Fruit fly (Drosophila melanogaster) whole organism, embryonic: Measurements from ENCODE around the gene ftz-f1.

Experiments
- ATbp ChIP-seq: fragments of 200-800 bp; sonication (Bioruptor generic); optimal IDR thresholded peaks from 2 replicates; lab custom pipeline; 2017; ENCODE audit warnings: missing biosample characterization, mild to moderate bottlenecking, missing genetic modification characterization, missing genetic modification reagents
- Asciz ChIP-seq: fragments of 200-800 bp; sonication (Bioruptor generic); optimal IDR thresholded peaks from 2 replicates; lab custom pipeline; 2017; ENCODE audit warnings: missing biosample characterization, mild to moderate bottlenecking, missing genetic modification characterization, missing genetic modification reagents
- Atf-2 ChIP-seq: fragments of 200-800 bp; sonication (Bioruptor generic); optimal IDR thresholded peaks from 2 replicates; lab custom pipeline; 2016; ENCODE audit warnings: missing biosample characterization, missing genetic modification characterization
- Awh ChIP-seq: fragments of 200-800 bp; sonication (Bioruptor generic); IDR thresholded peaks from 2 replicates; pipeline ENCODE4, ENCODE4 v1.3.6; 2022; ENCODE audit warnings: missing biosample characterization, missing genetic modification characterization
- B-H2 ChIP-seq: fragments of 200-800 bp; sonication (Bioruptor generic); optimal IDR thresholded peaks from 2 replicates; lab custom pipeline; 2018; ENCODE audit warnings: missing biosample characterization, mild to moderate bottlenecking, missing genetic modification characterization
- BtbVII ChIP-seq: fragments of 200-800 bp; sonication (Bioruptor generic); optimal IDR thresholded peaks from 3 replicates; lab custom pipeline; 2017; ENCODE audit warnings: missing biosample characterization, mild to moderate bottlenecking, missing genetic modification characterization
- CG11456 ChIP-seq: fragments of 200-800 bp; sonication (Bioruptor generic); IDR thresholded peaks from 3 replicates; pipeline ENCODE4 v1.3.6; 2022; ENCODE audit warnings: missing biosample characterization, missing genetic modification characterization
- CG11560 ChIP-seq: fragments of 200-800 bp; sonication (Bioruptor generic); IDR thresholded peaks from 3 replicates; pipeline ENCODE4 v1.3.6; 2022; ENCODE audit warnings: missing biosample characterization, missing genetic modification characterization
- CG11723 ChIP-seq: fragments of 200-800 bp; sonication (Bioruptor generic); optimal IDR thresholded peaks from 2 replicates; lab custom pipeline; 2017; ENCODE audit warnings: missing biosample characterization, mild to moderate bottlenecking, missing genetic modification characterization
- CG12071 ChIP-seq: fragments of 200-800 bp; sonication (Bioruptor generic); optimal IDR thresholded peaks from 3 replicates; lab custom pipeline; 2018; ENCODE audit warnings: missing biosample characterization, mild to moderate bottlenecking, missing genetic modification characterization
- CG13775 ChIP-seq: fragments of 200-800 bp; sonication (Bioruptor generic); optimal IDR thresholded peaks from 3 replicates; lab custom pipeline; 2017; ENCODE audit warnings: missing biosample characterization, mild to moderate bottlenecking, missing genetic modification characterization
- CG13894 ChIP-seq: fragments of 200-800 bp; sonication (Bioruptor generic); optimal IDR thresholded peaks from 3 replicates; lab custom pipeline; 2018; ENCODE audit warnings: missing biosample characterization, mild to moderate bottlenecking, missing genetic modification characterization, moderate library complexity
- CG17359 ChIP-seq: fragments of 200-800 bp; sonication (Bioruptor generic); optimal IDR thresholded peaks from 3 replicates; lab custom pipeline; 2018; ENCODE audit warnings: missing biosample characterization, mild to moderate bottlenecking, missing genetic modification characterization, moderate library complexity
- CG17912 ChIP-seq: fragments of 200-800 bp; sonication (Bioruptor generic); optimal IDR thresholded peaks from 2 replicates; lab custom pipeline; 2018; ENCODE audit warnings: missing biosample characterization, mild to moderate bottlenecking, missing genetic modification characterization
- CG2120 ChIP-seq: fragments of 200-800 bp; sonication (Bioruptor generic); optimal IDR thresholded peaks from 3 replicates; lab custom pipeline; 2016; ENCODE audit warnings: missing biosample characterization, missing genetic modification characterization
- CG2875 ChIP-seq: fragments of 200-800 bp; sonication (Bioruptor generic); optimal IDR thresholded peaks from 2 replicates; lab custom pipeline; 2017; ENCODE audit warnings: missing biosample characterization, mild to moderate bottlenecking, missing genetic modification characterization, missing genetic modification reagents
- CG3163 ChIP-seq: fragments of 200-800 bp; sonication (Bioruptor generic); optimal IDR thresholded peaks from 3 replicates; lab custom pipeline; 2016; ENCODE audit warnings: missing biosample characterization, missing genetic modification characterization
- CG3281 ChIP-seq: fragments of 200-800 bp; sonication (Bioruptor generic); optimal IDR thresholded peaks from 3 replicates; lab custom pipeline; 2017; ENCODE audit warnings: missing biosample characterization, mild to moderate bottlenecking, missing genetic modification characterization
- CG4282 ChIP-seq: fragments of 200-800 bp; sonication (Bioruptor generic); optimal IDR thresholded peaks from 2 replicates; lab custom pipeline; 2016; ENCODE audit warnings: missing biosample characterization, missing genetic modification characterization
- CG7839 ChIP-seq: fragments of 200-800 bp; sonication (Bioruptor generic); optimal IDR thresholded peaks from 3 replicates; lab custom pipeline; 2018; ENCODE audit warnings: missing biosample characterization, mild to moderate bottlenecking, missing genetic modification characterization, moderate library complexity
- CG8478 ChIP-seq: fragments of >200 bp; optimal IDR thresholded peaks from 2 replicates; lab custom pipeline; 2018
- CG9932 ChIP-seq: fragments of 200-800 bp; sonication (Bioruptor generic); IDR thresholded peaks from 2 replicates; pipeline ENCODE4 v1.3.6; 2022; ENCODE audit warnings: missing biosample characterization, missing genetic modification characterization
- D19A ChIP-seq: fragments of 200-800 bp; optimal IDR thresholded peaks from 3 replicates; lab custom pipeline; 2019; ENCODE audit warnings: missing biosample characterization, mild to moderate bottlenecking, missing genetic modification characterization, moderate library complexity
- Dek ChIP-seq: fragments of 200-800 bp; sonication (Bioruptor generic); optimal IDR thresholded peaks from 3 replicates; lab custom pipeline; 2019; ENCODE audit warnings: missing biosample characterization, mild to moderate bottlenecking, missing genetic modification characterization, moderate library complexity
- Eip74EF ChIP-seq, 2 experiments: fragments of 200-800 bp in 1 of 2; fragments of >200 bp in 1 of 2; sonication (Bioruptor generic) in 1 of 2; optimal IDR thresholded peaks; 2 replicates each; lab custom pipeline; 2017 to 2019; ENCODE audit warnings: missing biosample characterization in 2 of 2, missing genetic modification characterization in 2 of 2, mild to moderate bottlenecking in 1 of 2, moderate library complexity in 1 of 2
- H15 ChIP-seq: fragments of 200-800 bp; sonication (Bioruptor generic); IDR thresholded peaks from 3 replicates; pipeline ENCODE4 v1.3.6; 2022; ENCODE audit warnings: missing biosample characterization, missing genetic modification characterization
- HHEX ChIP-seq: fragments of 200-800 bp; sonication (Bioruptor generic); optimal IDR thresholded peaks from 3 replicates; lab custom pipeline; 2017; ENCODE audit warnings: missing biosample characterization, mild to moderate bottlenecking, missing genetic modification characterization, missing genetic modification reagents
- Hmr ChIP-seq: fragments of 200-800 bp; sonication (Bioruptor generic); optimal IDR thresholded peaks from 3 replicates; lab custom pipeline; 2017; ENCODE audit warnings: mild to moderate bottlenecking, missing biosample characterization, missing genetic modification reagents, missing genetic modification characterization
- Hr51 ChIP-seq, 2 experiments: fragments of 200-800 bp; sonication (Bioruptor generic); optimal IDR thresholded peaks; 2 replicates in 1 of 2; 3 replicates in 1 of 2; lab custom pipeline; 2016 to 2018; ENCODE audit warnings: missing biosample characterization in 2 of 2, missing genetic modification characterization in 2 of 2, mild to moderate bottlenecking in 1 of 2, moderate library complexity in 1 of 2
- Kr ChIP-seq: fragments of 200-800 bp; sonication (Bioruptor generic); optimal IDR thresholded peaks from 2 replicates; lab custom pipeline; 2017; ENCODE audit warnings: missing biosample characterization, mild to moderate bottlenecking, missing genetic modification characterization
- MESR4 ChIP-seq: fragments of 200-800 bp; sonication (Bioruptor generic); optimal IDR thresholded peaks from 2 replicates; lab custom pipeline; 2018; ENCODE audit warnings: missing biosample characterization, mild to moderate bottlenecking, missing genetic modification characterization, moderate library complexity
- Nf-YA ChIP-seq: fragments of 200-800 bp; sonication (Bioruptor generic); IDR thresholded peaks from 2 replicates; pipeline ENCODE4 v1.3.6; 2022; ENCODE audit warnings: missing biosample characterization, missing genetic modification characterization
- Opbp ChIP-seq: fragments of 200-800 bp; sonication (Bioruptor generic); IDR thresholded peaks from 3 replicates; pipeline ENCODE4 v1.3.6; 2022; ENCODE audit warnings: missing biosample characterization, missing genetic modification characterization; ENCODE audit not compliant: partially characterized antibody
- Scr ChIP-seq: fragments of 200-800 bp; sonication (Bioruptor generic); IDR thresholded peaks from 2 replicates; pipeline ENCODE4 v1.3.6; 2022; ENCODE audit warnings: missing biosample characterization, missing genetic modification characterization; ENCODE audit not compliant: partially characterized antibody
- ap ChIP-seq: fragments of 200-800 bp; sonication (Bioruptor generic); IDR thresholded peaks from 2 replicates; pipeline ENCODE4 v1.3.6; 2022; ENCODE audit warnings: missing biosample characterization, missing genetic modification characterization
- ato ChIP-seq: fragments of 200-800 bp; sonication (Bioruptor generic); IDR thresholded peaks from 2 replicates; pipeline ENCODE4 v1.3.6; 2022; ENCODE audit warnings: missing biosample characterization, missing genetic modification characterization; ENCODE audit not compliant: partially characterized antibody
- bowl ChIP-seq: fragments of 200-800 bp; sonication (Bioruptor generic); IDR thresholded peaks from 2 replicates; pipeline ENCODE4 v1.3.6; 2022; ENCODE audit warnings: missing biosample characterization, missing genetic modification characterization
- dmrt99B ChIP-seq: fragments of 200-800 bp; sonication (Bioruptor generic); optimal IDR thresholded peaks from 2 replicates; lab custom pipeline; 2018; ENCODE audit warnings: missing biosample characterization, mild to moderate bottlenecking, missing genetic modification characterization, moderate library complexity
- fu2 ChIP-seq: fragments of 200-800 bp; sonication (Bioruptor generic); optimal IDR thresholded peaks from 2 replicates; lab custom pipeline; 2016; ENCODE audit warnings: missing biosample characterization, missing genetic modification characterization
- gcm2 ChIP-seq: fragments of 200-800 bp; sonication (Bioruptor generic); optimal IDR thresholded peaks from 2 replicates; lab custom pipeline; 2016; ENCODE audit warnings: missing biosample characterization, missing genetic modification characterization
- grau ChIP-seq: fragments of 200-800 bp; optimal IDR thresholded peaks from 3 replicates; lab custom pipeline; 2019; ENCODE audit warnings: missing biosample characterization, mild to moderate bottlenecking, missing genetic modification characterization, moderate library complexity
- hbn ChIP-seq: fragments of 200-800 bp; sonication (Bioruptor generic); IDR thresholded peaks from 2 replicates; pipeline ENCODE4 v1.3.6; 2022; ENCODE audit warnings: missing biosample characterization, missing genetic modification characterization; ENCODE audit not compliant: partially characterized antibody
- inv ChIP-seq: fragments of 200-800 bp; sonication (Bioruptor generic); IDR thresholded peaks from 2 replicates; pipeline ENCODE4 v1.3.6; 2022; ENCODE audit warnings: missing biosample characterization, missing genetic modification characterization; ENCODE audit not compliant: partially characterized antibody
- ken ChIP-seq: fragments of 200-800 bp; sonication (Bioruptor generic); IDR thresholded peaks from 3 replicates; pipeline ENCODE4 v1.3.6; 2022; ENCODE audit warnings: missing biosample characterization, missing genetic modification characterization
- lilli ChIP-seq: fragments of 200-800 bp; sonication (Bioruptor generic); optimal IDR thresholded peaks from 3 replicates; lab custom pipeline; 2016; ENCODE audit warnings: missing biosample characterization, missing genetic modification characterization
- org-1 ChIP-seq: fragments of 200-800 bp; sonication (Bioruptor generic); optimal IDR thresholded peaks from 2 replicates; lab custom pipeline; 2017; ENCODE audit warnings: missing biosample characterization, missing genetic modification characterization
- pfk ChIP-seq: fragments of 200-800 bp; sonication (Bioruptor generic); optimal IDR thresholded peaks from 2 replicates; lab custom pipeline; 2018; ENCODE audit warnings: missing biosample characterization, mild to moderate bottlenecking, missing genetic modification characterization, moderate library complexity
- sna ChIP-seq: fragments of 200-800 bp; sonication (Bioruptor generic); IDR thresholded peaks from 2 replicates; pipeline ENCODE4 v1.3.6; 2022; ENCODE audit warnings: missing biosample characterization, missing genetic modification characterization; ENCODE audit not compliant: partially characterized antibody
- sob ChIP-seq: fragments of 200-800 bp; sonication (Bioruptor generic); IDR thresholded peaks from 2 replicates; pipeline ENCODE4 v1.3.6; 2022; ENCODE audit warnings: missing biosample characterization, missing genetic modification characterization
- ttk ChIP-seq: fragments of 200-800 bp; sonication (Bioruptor generic); IDR thresholded peaks from 2 replicates; pipeline ENCODE4 v2.1.2; 2022; ENCODE audit warnings: missing biosample characterization, missing genetic modification characterization

The ftz-f1 gene

DNA sequence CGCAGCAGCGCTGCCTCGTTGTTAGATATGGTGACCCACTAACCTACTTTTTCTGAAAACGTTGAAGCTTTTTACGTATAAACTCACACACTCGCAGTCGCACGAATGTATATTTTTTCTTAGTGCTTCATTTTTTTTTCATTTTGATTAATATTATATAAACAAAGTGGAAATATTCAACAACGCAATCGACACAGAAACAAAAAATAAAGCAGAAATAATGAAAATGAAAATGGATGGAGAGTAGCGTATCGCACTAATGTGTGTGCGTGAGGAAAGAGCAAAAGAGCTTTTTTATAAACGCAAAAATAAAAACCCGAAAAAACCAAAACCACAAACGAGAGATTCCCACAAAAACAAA is 15.1 kb downstream of the ftz-f1 start (continued):
- TF ChIP-seq Scr (GFP tag; lab: Robert Waterston, UW) (no peak), CG11560 (tag; lab: Robert Waterston, UW) (no peak), org-1 (no peak), CG7839 (tag; lab: Kevin White, UChicago) (peak; percentile 25), CG11723 (GFP tag; lab: Kevin White, UChicago) (no peak), ATbp (GFP tag; lab: Kevin White, UChicago) (no peak), CG2120 (GFP tag; lab: Kevin White, UChicago) (peak; percentile 30), dmrt99B (tag; lab: Kevin White, UChicago) (peak; percentile 47), ken (GFP tag; lab: Robert Waterston, UW) (peak; percentile 58; the same call in 2 of the 3 replicates), D19A (tag; lab: Kevin White, UChicago) (no peak), MESR4 (GFP tag; lab: Kevin White, UChicago) (no peak), Opbp (no peak), Hmr (peak; percentile 29), CG17359 (tag; lab: Kevin White, UChicago) (peak; percentile 47), CG12071 (no peak), CG8478 (lab: Kevin White, UChicago) (no peak), Kr (no peak), Eip74EF (GFP tag; optimal IDR thresholded peaks at IDR 0.05; lab: Kevin White, UChicago) (peak in 1 of 2 experiments; percentile 13), Dek (tag; lab: Kevin White, UChicago) (peak; percentile 14), CG17912 (no peak), Nf-YA (GFP tag; lab: Robert Waterston, UW) (no peak), CG13894 (tag; lab: Kevin White, UChicago) (no peak), fu2 (GFP tag; lab: Kevin White, UChicago) (no peak), CG11456 (no peak), HHEX (GFP tag; lab: Kevin White, UChicago) (peak; percentile 7), ttk (GFP tag; lab: Robert Waterston, UW) (no peak), grau (tag; lab: Kevin White, UChicago) (peak; percentile 38), Atf-2 (GFP tag; lab: Kevin White, UChicago) (no peak), CG9932 (GFP tag; lab: Robert Waterston, UW) (peak; percentile 21; the same call in 1 of the 2 replicates), pfk (GFP tag; lab: Kevin White, UChicago) (no peak), B-H2 (GFP tag; lab: Kevin White, UChicago) (no peak), Hr51 (GFP tag; optimal IDR thresholded peaks at IDR 0.05; lab: Kevin White, UChicago) (peak; percentile 9 to 67), CG4282 (GFP tag; lab: Kevin White, UChicago) (no peak), Awh (GFP tag; lab: Robert Waterston, UW) (peak; percentile 39; the same call in 1 of the 2 replicates), sob (GFP tag; lab: Robert Waterston, UW) (0 out of 2 replicates have a peak, but pooled peaks have one; percentile 37), hbn (GFP tag; lab: Robert Waterston, UW) (no peak), sna (GFP tag; lab: Robert Waterston, UW) (peak; percentile 35; the same call in 1 of the 2 replicates), ap (GFP tag; lab: Robert Waterston, UW) (0 out of 2 replicates have a peak, but pooled peaks have one; percentile 12), gcm2 (GFP tag; lab: Kevin White, UChicago) (no peak), CG3281 (peak; percentile 24), ato (GFP tag; lab: Robert Waterston, UW) (no peak), CG3163 (no peak), BtbVII (GFP tag; lab: Kevin White, UChicago) (peak; percentile 12), H15 (GFP tag; lab: Robert Waterston, UW) (peak; percentile 48; the same call in 1 of the 3 replicates), CG2875 (GFP tag; lab: Kevin White, UChicago) (no peak), CG13775 (GFP tag; lab: Kevin White, UChicago) (no peak), inv (GFP tag; lab: Robert Waterston, UW) (no peak), Asciz (GFP tag; lab: Kevin White, UChicago) (peak; percentile 28), bowl (GFP tag; lab: Robert Waterston, UW) (no peak), lilli (GFP tag; lab: Kevin White, UChicago) (peak; percentile 31)
